Worm (Caenorhabditis elegans): ENCODE measurements around the gene K02E7.7.
A peak's percentile ranks its signal among the peaks of the same experiment; 100 is the strongest.

The K02E7.7 gene

ce11 chrII:1088527-1089230 is 33.9 kb downstream of the K02E7.7 start:
- no peak for TF ChIP-seq nhr-43 (tag; optimal IDR thresholded peaks at IDR 0.05; ENCODE audit: poor library complexity, severe bottlenecking)
- no peak for TF ChIP-seq ceh-82 (tag; optimal IDR thresholded peaks at IDR 0.05)
- no peak for TF ChIP-seq hmg-11 (tag; optimal IDR thresholded peaks at IDR 0.05)
- TF ChIP-seq tbx-2 (tag; optimal IDR thresholded peaks at IDR 0.05), result no peak
- no peak for TF ChIP-seq lin-15B (tag; optimal IDR thresholded peaks at IDR 0.05)
- TF ChIP-seq ceh-9 (tag; optimal IDR thresholded peaks at IDR 0.05), result no peak

ce11 chrII:1090743-1091142 is 35.9 kb downstream of the K02E7.7 start:
- TF ChIP-seq nhr-67 (tag; optimal IDR thresholded peaks at IDR 0.05), result no peak
- TF ChIP-seq nhr-76 (tag; optimal IDR thresholded peaks at IDR 0.05), result no peak
- TF ChIP-seq nhr-23 (tag; optimal IDR thresholded peaks at IDR 0.05), result peak; percentile 26
- no peak for TF ChIP-seq nhr-43 (tag; optimal IDR thresholded peaks at IDR 0.05; ENCODE audit: poor library complexity, severe bottlenecking)
- TF ChIP-seq nhr-25 (tag; optimal IDR thresholded peaks at IDR 0.05), result peak; percentile 68
- TF ChIP-seq lin-15B (tag; optimal IDR thresholded peaks at IDR 0.05), result no peak

ce11 chrII:1091706-1092105 is 36.9 kb downstream of the K02E7.7 start, which contains the start of gene snf-3:
Gene snf-3, plus strand, starts transcription at chrII:1092006.
- TF ChIP-seq nhr-77 (tag; optimal IDR thresholded peaks at IDR 0.05) (no peak), nhr-28 (tag; optimal IDR thresholded peaks at IDR 0.05) (no peak), pha-4 (tag; optimal IDR thresholded peaks at IDR 0.05) (peak; percentile 5), daf-12 (tag; optimal IDR thresholded peaks at IDR 0.05) (no peak), mml-1 (tag; optimal IDR thresholded peaks at IDR 0.05) (no peak)

ce11 chrII:1100719-1101118 is 45.9 kb downstream of the K02E7.7 start, which contains the start of gene pho-14:
Gene pho-14, minus strand, starts transcription at chrII:1100819.
- TF ChIP-seq daf-12 (tag; optimal IDR thresholded peaks at IDR 0.05), result no peak
- TF ChIP-seq elt-3 (tag; optimal IDR thresholded peaks at IDR 0.05), result no peak
- no peak for TF ChIP-seq mdl-1 (tag; optimal IDR thresholded peaks at IDR 0.05)
- TF ChIP-seq elt-2 (tag; optimal IDR thresholded peaks at IDR 0.05), result no peak
- no peak for TF ChIP-seq snpc-4 (tag; optimal IDR thresholded peaks at IDR 0.05)
- no peak for TF ChIP-seq nhr-67 (tag; optimal IDR thresholded peaks at IDR 0.05)
- TF ChIP-seq nhr-11 (tag; optimal IDR thresholded peaks at IDR 0.05), result no peak
- no peak for TF ChIP-seq lin-39 (tag; optimal IDR thresholded peaks at IDR 0.05)
- no peak for TF ChIP-seq ceh-16 (tag; optimal IDR thresholded peaks at IDR 0.05)
- TF ChIP-seq nfya-1 (tag; optimal IDR thresholded peaks at IDR 0.05; ENCODE audit: insufficient read depth), result no peak
- no peak for TF ChIP-seq nhr-77 (tag; optimal IDR thresholded peaks at IDR 0.05)
- no peak for TF ChIP-seq elt-1 (tag; optimal IDR thresholded peaks at IDR 0.05)
- TF ChIP-seq jun-1 (tag; optimal IDR thresholded peaks at IDR 0.05), result no peak
- no peak for TF ChIP-seq nhr-23 (tag; optimal IDR thresholded peaks at IDR 0.05)
- TF ChIP-seq ama-1 (optimal IDR thresholded peaks at IDR 0.05), result no peak
- no peak for TF ChIP-seq egl-5 (tag; optimal IDR thresholded peaks at IDR 0.05)

- TF ChIP-seq ama-1 (optimal IDR thresholded peaks at IDR 0.05), result no peak
- no peak for TF ChIP-seq nhr-76 (tag; optimal IDR thresholded peaks at IDR 0.05)
- no peak for TF ChIP-seq lin-15B (tag; optimal IDR thresholded peaks at IDR 0.05)
- TF ChIP-seq ceh-28 (tag; optimal IDR thresholded peaks at IDR 0.05), result no peak
- peak; percentile 14 for TF ChIP-seq jun-1 (tag; optimal IDR thresholded peaks at IDR 0.05)
- no peak for TF ChIP-seq skn-1 (tag; optimal IDR thresholded peaks at IDR 0.05)
- TF ChIP-seq egl-5 (tag; optimal IDR thresholded peaks at IDR 0.05), result no peak
- TF ChIP-seq egl-27 (tag; optimal IDR thresholded peaks at IDR 0.05), result no peak
- peak; percentile 47 for TF ChIP-seq pqm-1 (tag; optimal IDR thresholded peaks at IDR 0.05)
- peak; percentile 91 for TF ChIP-seq elt-2 (tag; optimal IDR thresholded peaks at IDR 0.05)
- TF ChIP-seq lsy-12 (tag; optimal IDR thresholded peaks at IDR 0.05), result no peak
- TF ChIP-seq ceh-9 (tag; optimal IDR thresholded peaks at IDR 0.05), result no peak
- TF ChIP-seq R02D3.7 (tag; optimal IDR thresholded peaks at IDR 0.05), result no peak
- TF ChIP-seq nhr-43 (tag; optimal IDR thresholded peaks at IDR 0.05; ENCODE audit: poor library complexity, severe bottlenecking), result no peak
- no peak for TF ChIP-seq pha-4 (tag; optimal IDR thresholded peaks at IDR 0.05)
- TF ChIP-seq fos-1 (tag; optimal IDR thresholded peaks at IDR 0.05), result no peak
Measured at ce11 chrII:1101413-1101812, 46.6 kb downstream of the K02E7.7 start.
